Worm (Caenorhabditis elegans): ENCODE results near the gene lgx-1.

DNA sequence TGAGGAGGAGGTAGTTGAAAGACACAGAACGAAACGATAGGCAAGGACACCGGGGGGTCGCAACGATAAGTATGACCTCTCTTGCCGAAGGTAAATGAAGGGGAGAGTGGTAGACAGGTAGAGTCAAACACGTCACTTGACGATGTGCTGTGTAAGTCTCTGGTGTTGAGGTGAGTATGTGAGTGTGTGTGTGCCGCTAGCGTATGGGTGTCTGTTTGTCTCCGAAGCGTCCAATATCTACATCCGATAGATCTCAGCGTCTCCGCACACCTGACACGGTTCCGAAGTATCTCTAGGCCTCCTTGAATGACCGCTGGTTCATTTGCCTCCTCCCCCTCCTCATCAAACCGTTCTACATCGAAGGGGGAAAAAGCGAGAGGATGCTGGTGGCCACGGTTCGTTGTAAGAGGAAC lies 63.1 kb downstream of the lgx-1 start:
- TF ChIP-seq duxl-1 (tag; optimal IDR thresholded peaks at IDR 0.05; ENCODE audit: poor library complexity) (peak; percentile 3), F44E2.7 (GFP tag; IDR thresholded peaks at IDR 0.05) (no peak), rbr-2 (tag; optimal IDR thresholded peaks at IDR 0.05) (peak; percentile 58), unc-62 (GFP tag; optimal IDR thresholded peaks at IDR 0.05 in 1 of 2) (peak in 1 of 2 experiments; percentile 99), unc-62 (tag; optimal IDR thresholded peaks at IDR 0.05) (no peak), vab-7 (GFP tag; IDR thresholded peaks at IDR 0.05) (no peak), ces-1 (GFP tag; optimal IDR thresholded peaks at IDR 0.05) (no peak), fkh-10 (GFP tag; optimal IDR thresholded peaks at IDR 0.05) (no peak), mep-1 (tag; optimal IDR thresholded peaks at IDR 0.05) (peak; percentile 83), nhr-10 (tag; optimal IDR thresholded peaks at IDR 0.05) (no peak), aha-1 (tag) (peak; percentile 91), nhr-6 (tag; optimal IDR thresholded peaks at IDR 0.05) (peak; percentile 66), sdz-12 (GFP tag; optimal IDR thresholded peaks at IDR 0.05) (no peak), nhr-77 (tag; optimal IDR thresholded peaks at IDR 0.05) (peak; percentile 58), nhr-11 (tag; optimal IDR thresholded peaks at IDR 0.05) (peak; percentile 59)
